Worm (Caenorhabditis elegans): ENCODE measurements around the gene gcy-34.

The gcy-34 gene

DNA sequence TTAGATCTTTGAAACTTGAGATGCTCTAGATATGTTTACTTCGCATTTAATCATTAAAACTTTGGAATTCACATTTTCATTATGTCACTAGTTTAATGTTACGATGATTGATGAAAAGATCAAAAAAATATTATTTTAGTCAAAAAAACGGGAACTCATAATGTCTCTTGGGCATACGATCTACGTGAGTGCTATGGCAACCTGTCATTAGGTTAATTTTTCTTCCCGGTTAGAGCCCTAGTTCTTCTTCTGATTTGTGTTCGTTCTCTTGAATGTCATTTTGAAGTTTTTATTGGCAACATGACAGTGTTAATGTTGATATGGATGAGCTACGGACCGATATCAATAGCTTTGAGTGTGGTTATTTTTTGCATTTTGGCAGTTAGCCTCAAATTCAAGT lies 22.3 kb downstream of the gcy-34 start, which contains the start of gene srg-46:
TSS of gene srg-46 (plus strand) at position 301 of the 400 bp plus-strand sequence.
- TF ChIP-seq sox-4 (tag; optimal IDR thresholded peaks at IDR 0.05) (no peak), Y116A8C.19 (tag; optimal IDR thresholded peaks at IDR 0.05; ENCODE audit: borderline replicate concordance) (no peak), ceh-8 (GFP tag; optimal IDR thresholded peaks at IDR 0.05) (peak; percentile 21)

DNA sequence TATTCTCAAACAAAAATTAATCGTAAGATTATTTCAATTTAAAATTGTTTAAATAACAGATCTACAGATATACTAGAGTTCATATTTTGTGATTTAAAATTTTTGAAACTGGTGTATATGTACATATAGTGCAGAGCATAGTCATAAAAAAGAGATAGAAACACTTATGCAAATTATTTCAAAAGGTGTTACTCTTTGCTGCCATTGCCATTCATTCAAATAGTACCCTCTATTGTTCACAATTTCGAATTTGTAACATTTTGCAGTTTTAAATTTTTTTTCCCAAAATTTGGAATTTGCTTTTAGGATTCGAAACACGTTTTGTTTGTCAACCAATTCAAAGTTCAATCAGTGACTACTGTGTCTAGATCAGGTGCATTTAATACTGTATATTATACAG lies 25.4 kb downstream of the gcy-34 start, which contains the start of gene F32H5.4:
TSS of gene F32H5.4 (plus strand) at position 301 of the 400 bp plus-strand sequence.
- no peak for TF ChIP-seq ceh-88 (GFP tag; IDR thresholded peaks at IDR 0.05)
- TF ChIP-seq efl-1 (optimal IDR thresholded peaks at IDR 0.05) = no peak
- peak in 1 of 2 experiments; percentile 90 for TF ChIP-seq efl-1 (GFP tag; optimal IDR thresholded peaks at IDR 0.05 in 1 of 2)
- no peak for TF ChIP-seq aly-2 (tag; optimal IDR thresholded peaks at IDR 0.05)
- TF ChIP-seq ceh-63 (GFP tag; optimal IDR thresholded peaks at IDR 0.05) = no peak

DNA sequence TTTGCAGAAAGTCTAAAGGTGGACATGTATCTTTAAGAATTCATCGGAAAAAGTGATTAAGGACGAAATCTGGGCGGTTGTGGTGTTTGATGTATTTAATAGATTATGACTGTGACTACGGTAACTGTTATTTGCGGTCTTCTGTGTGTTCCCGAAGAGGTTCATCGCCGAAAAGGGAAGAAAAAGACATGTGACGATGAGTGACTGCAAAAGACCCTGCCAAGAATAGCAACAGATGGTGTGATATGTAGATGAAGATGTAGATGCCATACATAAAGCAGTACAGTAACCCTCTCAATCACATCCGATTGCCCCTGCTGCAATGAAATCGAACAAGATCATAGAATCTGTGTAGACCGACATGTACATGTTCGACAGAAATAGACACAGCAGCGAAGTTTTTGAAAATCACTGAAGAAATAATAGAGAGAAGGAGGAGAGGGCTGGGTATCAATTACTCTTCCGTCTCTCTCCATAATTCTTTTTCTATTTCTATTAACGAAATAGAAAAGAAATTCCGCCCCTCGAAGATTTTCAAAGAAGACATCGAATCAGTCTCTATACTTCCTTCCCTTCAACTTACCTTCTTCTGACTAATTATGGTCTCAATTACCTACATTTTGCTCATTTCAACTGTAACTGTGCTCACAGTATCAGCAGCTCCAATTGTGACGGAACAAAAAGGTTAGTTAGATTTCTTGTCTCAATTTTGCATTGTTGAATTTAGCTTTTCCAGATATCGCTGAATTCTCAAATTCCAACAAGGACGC lies 26.7 kb downstream of the gcy-34 start, which contains the start of gene F32H5.3:
TSS of gene F32H5.3 (plus strand) at position 513 of the 770 bp plus-strand sequence.
- TF ChIP-seq dpl-1 (GFP tag; optimal IDR thresholded peaks at IDR 0.05) = no peak
- TF ChIP-seq nhr-19 (GFP tag; conservative IDR thresholded peaks at IDR 0.05) = peak; percentile 42; the same call in 1 of the 2 replicates
- TF ChIP-seq lsy-2 (tag; optimal IDR thresholded peaks at IDR 0.05) = peak; percentile 12 to 64
- TF ChIP-seq unc-130 (tag; optimal IDR thresholded peaks at IDR 0.05) = no peak
- TF ChIP-seq elt-3 (tag; optimal IDR thresholded peaks at IDR 0.05) = peak in 1 of 6 experiments; percentile 53
- peak; percentile 17 for TF ChIP-seq blmp-1 (tag; optimal IDR thresholded peaks at IDR 0.05)
- TF ChIP-seq snu-23 (GFP tag; optimal IDR thresholded peaks at IDR 0.05) = peak; percentile 54
- TF ChIP-seq nhr-20 (tag; optimal IDR thresholded peaks at IDR 0.05) = peak; percentile 75
- TF ChIP-seq grh-1 (GFP tag; IDR thresholded peaks at IDR 0.05) = peak; percentile 31; the same call in 1 of the 2 replicates
- peak; percentile 64 for TF ChIP-seq nhr-71 (tag; optimal IDR thresholded peaks at IDR 0.05)
- TF ChIP-seq lin-35 (GFP tag; optimal IDR thresholded peaks at IDR 0.05) = peak in 1 of 2 experiments; percentile 36
- no peak for TF ChIP-seq C04F5.9 (tag; optimal IDR thresholded peaks at IDR 0.05)
- TF ChIP-seq lin-14 (GFP tag; optimal IDR thresholded peaks at IDR 0.05) = peak; percentile 67
- TF ChIP-seq isw-1 (GFP tag; IDR thresholded peaks at IDR 0.05) = no peak
- no peak for TF ChIP-seq nhr-11 (tag; optimal IDR thresholded peaks at IDR 0.05)
- TF ChIP-seq pag-3 (tag; optimal IDR thresholded peaks at IDR 0.05; ENCODE audit: borderline replicate concordance, insufficient read depth) = no peak
- peak; percentile 95 for TF ChIP-seq nhr-85 (tag)
- peak; percentile 22 for TF ChIP-seq tbx-2 (tag; optimal IDR thresholded peaks at IDR 0.05)

DNA sequence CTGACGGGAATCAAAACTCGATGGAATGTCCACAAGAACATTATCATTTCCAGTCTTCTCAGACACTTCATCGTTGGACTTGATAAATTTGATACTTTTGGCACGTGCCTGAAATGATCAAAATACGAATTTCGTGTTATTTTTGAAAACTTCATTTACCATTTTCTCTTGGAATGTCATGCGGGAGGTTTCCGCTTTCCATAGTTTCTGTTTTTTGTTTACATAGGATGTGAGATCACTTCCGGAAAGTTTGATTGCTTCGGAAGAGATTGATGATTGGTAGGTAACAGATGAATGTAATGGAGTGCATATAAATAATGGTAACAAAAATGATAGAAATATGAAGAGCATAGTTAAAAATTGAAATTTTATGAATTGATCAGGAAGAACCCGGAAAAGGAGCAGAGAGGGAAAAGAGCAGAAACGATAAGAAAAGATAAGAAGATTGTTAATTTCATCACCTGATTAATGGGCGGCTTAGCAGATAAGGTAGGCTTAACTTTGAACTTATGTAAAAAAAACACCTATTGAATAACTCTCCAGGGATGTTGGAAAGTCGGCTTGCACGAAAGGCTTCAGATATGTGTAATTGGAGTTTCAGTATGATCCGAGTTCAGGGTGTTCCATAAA lies 27.9 kb downstream of the gcy-34 start, which contains the start of gene F32H5.1:
TSS of gene F32H5.1 (minus strand) at position 386 of the 630 bp plus-strand sequence.
- no peak for TF ChIP-seq fos-1 (tag; optimal IDR thresholded peaks at IDR 0.05)
- TF ChIP-seq mdl-1 (tag; optimal IDR thresholded peaks at IDR 0.05) = no peak
- TF ChIP-seq ztf-11 (tag; optimal IDR thresholded peaks at IDR 0.05) = no peak
- no peak for TF ChIP-seq hlh-17 (GFP tag; optimal IDR thresholded peaks at IDR 0.05; ENCODE audit: borderline replicate concordance)
- TF ChIP-seq nhr-19 (GFP tag; conservative IDR thresholded peaks at IDR 0.05) = no peak
- no peak for TF ChIP-seq xbp-1 (tag; optimal IDR thresholded peaks at IDR 0.05)
- no peak for TF ChIP-seq alr-1 (tag; optimal IDR thresholded peaks at IDR 0.05; ENCODE audit: borderline replicate concordance)
- TF ChIP-seq unc-86 (tag; optimal IDR thresholded peaks at IDR 0.05) = no peak
- TF ChIP-seq nhr-28 (tag; optimal IDR thresholded peaks at IDR 0.05) = no peak
- peak; percentile 26 for TF ChIP-seq blmp-1 (tag; optimal IDR thresholded peaks at IDR 0.05)
- no peak for TF ChIP-seq isw-1 (GFP tag; IDR thresholded peaks at IDR 0.05)
- TF ChIP-seq ces-1 (GFP tag; optimal IDR thresholded peaks at IDR 0.05) = no peak
- TF ChIP-seq lin-14 (GFP tag; optimal IDR thresholded peaks at IDR 0.05) = peak; percentile 15
- TF ChIP-seq ceh-90 (tag; optimal IDR thresholded peaks at IDR 0.05) = no peak
- peak; percentile 65 for TF ChIP-seq nhr-85 (tag)
- TF ChIP-seq unc-30 (tag; optimal IDR thresholded peaks at IDR 0.05) = no peak
- TF ChIP-seq nhr-76 (tag; optimal IDR thresholded peaks at IDR 0.05) = no peak
- TF ChIP-seq ceh-8 (GFP tag; optimal IDR thresholded peaks at IDR 0.05) = no peak
- no peak for TF ChIP-seq pax-3 (tag; optimal IDR thresholded peaks at IDR 0.05)
- no peak for TF ChIP-seq ama-1 (optimal IDR thresholded peaks at IDR 0.05)
- TF ChIP-seq vab-15 (tag; optimal IDR thresholded peaks at IDR 0.05) = no peak
- TF ChIP-seq unc-98 (GFP tag; IDR thresholded peaks at IDR 0.05) = no peak
- TF ChIP-seq C04F5.9 (tag; optimal IDR thresholded peaks at IDR 0.05) = no peak
- no peak for TF ChIP-seq egl-13 (tag; optimal IDR thresholded peaks at IDR 0.05)
- TF ChIP-seq lin-35 (GFP tag; optimal IDR thresholded peaks at IDR 0.05) = peak in 1 of 2 experiments; percentile 30
- TF ChIP-seq fkh-4 (tag; optimal IDR thresholded peaks at IDR 0.05; ENCODE audit: borderline replicate concordance) = no peak
